Fruit fly (Drosophila melanogaster) whole organism, embryonic: ENCODE results near the gene dysc.

ENCODE experiments used
- Ada2b ChIP-seq: fragments of 200-800 bp; sonication (Bioruptor generic); IDR thresholded peaks from 2 replicates; pipeline ENCODE4 v1.3.6; 2022; ENCODE audit warnings: missing biosample characterization, missing genetic modification characterization
- Bgb ChIP-seq: fragments of 200-800 bp; sonication (Bioruptor generic); IDR thresholded peaks from 2 replicates; pipeline ENCODE4 v1.3.6; 2022; ENCODE audit warnings: missing biosample characterization, missing genetic modification characterization; ENCODE audit not compliant: partially characterized antibody
- CG10543 ChIP-seq: fragments of 200-800 bp; sonication (Bioruptor generic); optimal IDR thresholded peaks from 3 replicates; lab custom pipeline; 2017; ENCODE audit warnings: missing biosample characterization, mild to moderate bottlenecking, missing genetic modification characterization, moderate library complexity
- CG12071 ChIP-seq: fragments of 200-800 bp; sonication (Bioruptor generic); optimal IDR thresholded peaks from 3 replicates; lab custom pipeline; 2018; ENCODE audit warnings: missing biosample characterization, mild to moderate bottlenecking, missing genetic modification characterization
- CG12219 ChIP-seq: fragments of 200-800 bp; sonication (Bioruptor generic); optimal IDR thresholded peaks from 3 replicates; lab custom pipeline; 2018; ENCODE audit warnings: missing biosample characterization, mild to moderate bottlenecking, missing genetic modification characterization
- CG16779 ChIP-seq: fragments of 200-800 bp; sonication (Bioruptor generic); IDR thresholded peaks from 2 replicates; pipeline ENCODE4 v1.3.6; 2022; ENCODE audit warnings: missing biosample characterization, missing genetic modification characterization
- CG16863 ChIP-seq: fragments of 200-800 bp; sonication (Bioruptor generic); optimal IDR thresholded peaks from 3 replicates; lab custom pipeline; 2016; ENCODE audit warnings: missing biosample characterization, missing genetic modification characterization
- CG17359 ChIP-seq: fragments of 200-800 bp; sonication (Bioruptor generic); optimal IDR thresholded peaks from 3 replicates; lab custom pipeline; 2018; ENCODE audit warnings: missing biosample characterization, mild to moderate bottlenecking, missing genetic modification characterization, moderate library complexity
- CG17568 ChIP-seq: fragments of 200-800 bp; sonication (Bioruptor generic); optimal IDR thresholded peaks from 2 replicates; lab custom pipeline; 2018; ENCODE audit warnings: missing biosample characterization, mild to moderate bottlenecking, missing genetic modification characterization, moderate library complexity
- CG2875 ChIP-seq: fragments of 200-800 bp; sonication (Bioruptor generic); optimal IDR thresholded peaks from 2 replicates; lab custom pipeline; 2017; ENCODE audit warnings: missing biosample characterization, mild to moderate bottlenecking, missing genetic modification characterization, missing genetic modification reagents
- CG30403 ChIP-seq: fragments of 200-800 bp; sonication (Bioruptor generic); optimal IDR thresholded peaks from 3 replicates; lab custom pipeline; 2016; ENCODE audit warnings: missing biosample characterization, missing genetic modification characterization
- CG31365 ChIP-seq: fragments of 200-800 bp; sonication (Bioruptor generic); optimal IDR thresholded peaks from 2 replicates; lab custom pipeline; 2018; ENCODE audit warnings: missing biosample characterization, mild to moderate bottlenecking, missing genetic modification characterization
- CG43689 ChIP-seq: fragments of 200-800 bp; sonication (Bioruptor generic); IDR thresholded peaks from 2 replicates; pipeline ENCODE4 v1.3.6; 2022; ENCODE audit warnings: missing biosample characterization, missing genetic modification characterization
- CG4424 ChIP-seq: fragments of 200-800 bp; sonication (Bioruptor generic); optimal IDR thresholded peaks from 3 replicates; lab custom pipeline; 2016; ENCODE audit warnings: missing biosample characterization, missing genetic modification characterization
- CG6272 ChIP-seq: fragments of 200-800 bp; sonication (Bioruptor generic); IDR thresholded peaks from 2 replicates; pipeline ENCODE4 v1.3.6; 2022; ENCODE audit warnings: missing biosample characterization, missing genetic modification characterization
- CG6683 ChIP-seq: fragments of 200-800 bp; sonication (Bioruptor generic); optimal IDR thresholded peaks from 2 replicates; lab custom pipeline; 2017; ENCODE audit warnings: missing biosample characterization, mild to moderate bottlenecking, missing genetic modification characterization, missing genetic modification reagents
- CG8944 ChIP-seq: fragments of 200-800 bp; sonication (Bioruptor generic); optimal IDR thresholded peaks from 3 replicates; lab custom pipeline; 2016; ENCODE audit warnings: missing biosample characterization, missing genetic modification characterization
- CG9876 ChIP-seq: fragments of 200-800 bp; sonication (Bioruptor generic); optimal IDR thresholded peaks from 2 replicates; lab custom pipeline; 2016; ENCODE audit warnings: missing biosample characterization, missing genetic modification characterization
- D ChIP-seq, 2 experiments: fragments of 200-800 bp in 1 of 2; fragments of >200 bp in 1 of 2; sonication (Bioruptor generic) in 1 of 2; optimal IDR thresholded peaks; 2 replicates in 1 of 2; 3 replicates in 1 of 2; lab custom pipeline; 2017; ENCODE audit warnings: mild to moderate bottlenecking in 1 of 2, missing biosample characterization in 1 of 2, missing genetic modification characterization in 1 of 2, missing genetic modification reagents in 1 of 2
- Dek ChIP-seq: fragments of 200-800 bp; sonication (Bioruptor generic); optimal IDR thresholded peaks from 3 replicates; lab custom pipeline; 2019; ENCODE audit warnings: missing biosample characterization, mild to moderate bottlenecking, missing genetic modification characterization, moderate library complexity
- Dfd ChIP-seq, 2 experiments: fragments of >200 bp; optimal IDR thresholded peaks; 2 replicates each; lab custom pipeline; 2017; ENCODE audit warnings: missing biosample characterization in 2 of 2, missing genetic modification characterization in 2 of 2
- Doc3 ChIP-seq: fragments of 200-800 bp; sonication (Bioruptor generic); IDR thresholded peaks from 3 replicates; pipeline ENCODE4 v1.3.6; 2022; ENCODE audit warnings: missing biosample characterization, missing genetic modification characterization; ENCODE audit not compliant: partially characterized antibody
- Lhr ChIP-seq: fragments of 200-800 bp; sonication (Bioruptor generic); optimal IDR thresholded peaks from 3 replicates; lab custom pipeline; 2017; ENCODE audit warnings: mild to moderate bottlenecking, missing biosample characterization, missing genetic modification reagents, missing genetic modification characterization
- Lim3 ChIP-seq: fragments of 200-800 bp; sonication (Bioruptor generic); IDR thresholded peaks from 2 replicates; pipeline ENCODE4 v1.3.6; 2022; ENCODE audit warnings: missing biosample characterization, missing genetic modification characterization
- Max ChIP-seq: fragments of 200-800 bp; sonication (Bioruptor generic); optimal IDR thresholded peaks from 2 replicates; lab custom pipeline; 2016; ENCODE audit warnings: missing biosample characterization, mild to moderate bottlenecking, missing genetic modification characterization
- Ravus ChIP-seq: fragments of 200-800 bp; sonication (Bioruptor generic); IDR thresholded peaks from 2 replicates; pipeline ENCODE4 v1.3.6; 2022; ENCODE audit warnings: missing biosample characterization, missing genetic modification characterization
- Rx ChIP-seq: fragments of 200-800 bp; sonication (Bioruptor generic); IDR thresholded peaks from 2 replicates; pipeline ENCODE4 v1.3.6; 2022; ENCODE audit warnings: missing biosample characterization, missing genetic modification characterization
- Scr ChIP-seq: fragments of 200-800 bp; sonication (Bioruptor generic); IDR thresholded peaks from 2 replicates; pipeline ENCODE4 v1.3.6; 2022; ENCODE audit warnings: missing biosample characterization, missing genetic modification characterization; ENCODE audit not compliant: partially characterized antibody
- Sin3A ChIP-seq: fragments of >200 bp; optimal IDR thresholded peaks from 2 replicates; lab custom pipeline; 2018
- Six4 ChIP-seq: fragments of 200-800 bp; sonication (Bioruptor generic); optimal IDR thresholded peaks from 2 replicates; lab custom pipeline; 2016; ENCODE audit warnings: missing biosample characterization, missing genetic modification characterization
- Sox102F ChIP-seq: fragments of 200-800 bp; sonication (Bioruptor generic); optimal IDR thresholded peaks from 2 replicates; lab custom pipeline; 2018; ENCODE audit warnings: missing biosample characterization, mild to moderate bottlenecking, missing genetic modification characterization, moderate library complexity
- amos ChIP-seq: fragments of 200-800 bp; sonication (Bioruptor generic); IDR thresholded peaks from 2 replicates; pipeline ENCODE4 v1.3.6; 2022; ENCODE audit warnings: missing biosample characterization, missing genetic modification characterization; ENCODE audit not compliant: partially characterized antibody
- chif ChIP-seq, 2 experiments: fragments of 200-800 bp; sonication (Bioruptor generic); optimal IDR thresholded peaks; 3 replicates each; lab custom pipeline; 2016; ENCODE audit warnings: missing biosample characterization in 2 of 2, missing genetic modification characterization in 2 of 2
- ci ChIP-seq: fragments of 200-800 bp; sonication (Bioruptor generic); IDR thresholded peaks from 3 replicates; pipeline ENCODE4 v1.3.6; 2022; ENCODE audit warnings: missing biosample characterization, missing genetic modification characterization
- gem ChIP-seq: fragments of 200-800 bp; sonication (Bioruptor generic); optimal IDR thresholded peaks from 2 replicates; lab custom pipeline; 2019; ENCODE audit warnings: missing biosample characterization, mild to moderate bottlenecking, missing genetic modification characterization, moderate library complexity
- h ChIP-seq: fragments of >200 bp; optimal IDR thresholded peaks from 2 replicates; lab custom pipeline; 2017
- jigr1 ChIP-seq: fragments of 200-800 bp; sonication (Bioruptor generic); IDR thresholded peaks from 3 replicates; pipeline ENCODE4 v1.3.6; 2022; ENCODE audit warnings: missing biosample characterization, missing genetic modification characterization
- odd ChIP-seq: fragments of 200-800 bp; sonication (Bioruptor generic); optimal IDR thresholded peaks from 2 replicates; lab custom pipeline; 2017; ENCODE audit warnings: missing biosample characterization, mild to moderate bottlenecking, missing genetic modification characterization
- pnt ChIP-seq: fragments of 200-800 bp; sonication (Bioruptor generic); optimal IDR thresholded peaks from 3 replicates; lab custom pipeline; 2016; ENCODE audit warnings: missing biosample characterization, missing genetic modification characterization
- prd ChIP-seq, 3 experiments: fragments of >200 bp in 2 of 3; fragments of 200-800 bp in 1 of 3; sonication (Bioruptor generic) in 1 of 3; optimal IDR thresholded peaks in 2 of 3; IDR thresholded peaks in 1 of 3; 2 replicates in 2 of 3; 3 replicates in 1 of 3; pipeline versions ENCODE4 v1.3.6 to Lab custom; 2017 to 2022; ENCODE audit warnings: missing biosample characterization in 1 of 3, missing genetic modification characterization in 1 of 3
- run ChIP-seq: fragments of 200-800 bp; sonication (Bioruptor generic); optimal IDR thresholded peaks from 3 replicates; lab custom pipeline; 2018; ENCODE audit warnings: missing biosample characterization, mild to moderate bottlenecking, missing genetic modification characterization
- seq ChIP-seq: fragments of 200-800 bp; sonication (Bioruptor generic); IDR thresholded peaks from 2 replicates; pipeline ENCODE4 v1.3.6; 2022; ENCODE audit warnings: missing biosample characterization, missing genetic modification characterization
- sqz ChIP-seq: fragments of 200-800 bp; sonication (Bioruptor generic); optimal IDR thresholded peaks from 3 replicates; lab custom pipeline; 2018; ENCODE audit warnings: missing biosample characterization, mild to moderate bottlenecking, missing genetic modification characterization
- sr ChIP-seq: fragments of 200-800 bp; sonication (Bioruptor generic); IDR thresholded peaks from 3 replicates; pipeline ENCODE4 v1.3.6; 2022; ENCODE audit warnings: missing biosample characterization, missing genetic modification characterization
- tio ChIP-seq: fragments of 200-800 bp; sonication (Bioruptor generic); optimal IDR thresholded peaks from 2 replicates; lab custom pipeline; 2017; ENCODE audit warnings: missing biosample characterization, missing genetic modification characterization, inconsistent platforms
- toy ChIP-seq: fragments of 200-800 bp; sonication (Bioruptor generic); IDR thresholded peaks from 2 replicates; pipeline ENCODE4 v1.3.6; 2022; ENCODE audit warnings: missing biosample characterization, missing genetic modification characterization
- twi ChIP-seq: fragments of 200-800 bp; optimal IDR thresholded peaks from 2 replicates; lab custom pipeline; 2019; ENCODE audit warnings: missing biosample characterization, mild to moderate bottlenecking, missing genetic modification characterization, moderate library complexity
- usp ChIP-seq: fragments of >200 bp; optimal IDR thresholded peaks from 2 replicates; lab custom pipeline; 2017; ENCODE audit warnings: missing biosample characterization, missing genetic modification characterization

The dysc gene

dm6 chr3L:13923332-13924272 lies 20.6 kb upstream of the dysc start (continued):
- TF ChIP-seq seq (GFP tag; lab: Robert Waterston, UW) (peak; percentile 51; the same call in 1 of the 2 replicates), Lhr (GFP tag; lab: Kevin White, UChicago) (no peak), Doc3 (GFP tag; lab: Robert Waterston, UW) (no peak), Dek (peak; percentile 61), Rx (GFP tag; lab: Robert Waterston, UW) (no peak), Ada2b (peak; percentile 54), twi (tag; lab: Kevin White, UChicago) (no peak), Sox102F (GFP tag; lab: Kevin White, UChicago) (peak; percentile 29), sqz (no peak), toy (GFP tag; lab: Robert Waterston, UW) (peak; percentile 79), chif (GFP tag; optimal IDR thresholded peaks at IDR 0.05; lab: Kevin White, UChicago) (peak in 1 of 2 experiments; percentile 12), gem (peak; percentile 75), CG2875 (GFP tag; lab: Kevin White, UChicago) (no peak), CG8944 (GFP tag; lab: Kevin White, UChicago) (no peak), Scr (GFP tag; lab: Robert Waterston, UW) (no peak), Lim3 (GFP tag; lab: Robert Waterston, UW) (no peak), tio (GFP tag; lab: Kevin White, UChicago) (peak; percentile 45), D (optimal IDR thresholded peaks at IDR 0.05; lab: Kevin White, UChicago) (no peak), D (GFP tag; optimal IDR thresholded peaks at IDR 0.05; lab: Kevin White, UChicago) (no peak), CG16779 (GFP tag; lab: Robert Waterston, UW) (0 out of 2 replicates have a peak, but pooled peaks have one; percentile 60), CG17359 (tag; lab: Kevin White, UChicago) (peak; percentile 44), CG9876 (no peak), CG6683 (GFP tag; lab: Kevin White, UChicago) (no peak), pnt (GFP tag; lab: Kevin White, UChicago) (peak; percentile 25), usp (GFP tag; lab: Kevin White, UChicago) (no peak), Max (GFP tag; lab: Kevin White, UChicago) (no peak), CG10543 (GFP tag; lab: Kevin White, UChicago) (no peak), Bgb (GFP tag; lab: Robert Waterston, UW) (no peak), Six4 (GFP tag; lab: Kevin White, UChicago) (peak; percentile 49), Sin3A (lab: Kevin White, UChicago) (no peak), amos (GFP tag; lab: Robert Waterston, UW) (no peak), CG31365 (tag; lab: Kevin White, UChicago) (no peak), CG6272 (GFP tag; lab: Robert Waterston, UW) (peak; percentile 41; the same call in 1 of the 2 replicates), Ravus (GFP tag; lab: Robert Waterston, UW) (peak; percentile 26; the same call in 1 of the 2 replicates), run (tag; lab: Kevin White, UChicago) (no peak), CG12071 (GFP tag; lab: Kevin White, UChicago) (no peak), Dfd (GFP tag; optimal IDR thresholded peaks at IDR 0.05; lab: Kevin White, UChicago) (no peak), CG16863 (GFP tag; lab: Kevin White, UChicago) (no peak), CG4424 (GFP tag; lab: Kevin White, UChicago) (peak; percentile 38), jigr1 (no peak), CG12219 (GFP tag; lab: Kevin White, UChicago) (no peak), prd (optimal IDR thresholded peaks at IDR 0.05; lab: Kevin White, UChicago) (no peak), prd (GFP tag; IDR thresholded peaks at IDR 0.05; lab: Robert Waterston, UW) (peak; percentile 82), ci (GFP tag; lab: Robert Waterston, UW) (peak; percentile 63; the same call in 2 of the 3 replicates), h (no peak), CG30403 (GFP tag; lab: Kevin White, UChicago) (peak; percentile 72), odd (GFP tag; lab: Kevin White, UChicago) (peak; percentile 2), sr (no peak), CG43689 (GFP tag; lab: Robert Waterston, UW) (no peak), CG17568 (GFP tag; lab: Kevin White, UChicago) (no peak)
